Fruit fly (Drosophila melanogaster): ENCODE data around the gene Ugt307A1.

Ugt307A1 gene

dm6 chr2L:7051740-7052139 lies 16.0 kb upstream of the Ugt307A1 start:
- no peak for TF ChIP-seq Hr96 (GFP tag; optimal IDR thresholded peaks at IDR 0.05)
- TF ChIP-seq tj (GFP tag; optimal IDR thresholded peaks at IDR 0.05), result no peak
- no peak for TF ChIP-seq kay (GFP tag; ENCODE audit: borderline replicate concordance)
- no peak for TF ChIP-seq pad (GFP tag; optimal IDR thresholded peaks at IDR 0.05)
- no peak for TF ChIP-seq cnc (optimal IDR thresholded peaks at IDR 0.05)
- TF ChIP-seq CG14711 (tag; optimal IDR thresholded peaks at IDR 0.05), result no peak

dm6 chr2L:7056189-7056926 lies 11.4 kb upstream of the Ugt307A1 start, which contains the start of gene Mnn1:
Mnn1 (plus strand) TSS chr2L:7056301.
- TF ChIP-seq ovo (GFP tag; optimal IDR thresholded peaks at IDR 0.05), result peak; percentile 16
- peak; percentile 100 for TF ChIP-seq Mnt (GFP tag; optimal IDR thresholded peaks at IDR 0.05)
- TF ChIP-seq cic (GFP tag; optimal IDR thresholded peaks at IDR 0.05), result peak; percentile 90
- TF ChIP-seq CG7045 (GFP tag; optimal IDR thresholded peaks at IDR 0.05), result peak; percentile 36
- peak; percentile 2 for TF ChIP-seq CG33017 (tag; optimal IDR thresholded peaks at IDR 0.05)
- no peak for TF ChIP-seq cnc (optimal IDR thresholded peaks at IDR 0.05)
- peak; percentile 79 for TF ChIP-seq Crg-1 (GFP tag; optimal IDR thresholded peaks at IDR 0.05)
- peak; percentile 52 for TF ChIP-seq Clk (GFP tag; optimal IDR thresholded peaks at IDR 0.05)
- no peak for TF ChIP-seq Hr96 (GFP tag; optimal IDR thresholded peaks at IDR 0.05)
- TF ChIP-seq CG5204 (GFP tag; optimal IDR thresholded peaks at IDR 0.05), result no peak
- peak; percentile 49 for TF ChIP-seq CG14711 (tag; optimal IDR thresholded peaks at IDR 0.05)
- TF ChIP-seq toe (GFP tag; optimal IDR thresholded peaks at IDR 0.05), result no peak
- TF ChIP-seq CG12768 (GFP tag; optimal IDR thresholded peaks at IDR 0.05), result peak; percentile 40
- peak; percentile 42 for TF ChIP-seq tj (GFP tag; optimal IDR thresholded peaks at IDR 0.05)
- TF ChIP-seq kay (GFP tag; ENCODE audit: borderline replicate concordance), result no peak
- TF ChIP-seq CG1620 (GFP tag; optimal IDR thresholded peaks at IDR 0.05), result peak; percentile 72
- TF ChIP-seq CG11617 (GFP tag; optimal IDR thresholded peaks at IDR 0.05), result peak; percentile 63
- TF ChIP-seq bab1 (GFP tag; optimal IDR thresholded peaks at IDR 0.05), result peak; percentile 77
- TF ChIP-seq CG7101 (tag; optimal IDR thresholded peaks at IDR 0.05), result peak; percentile 57
- peak; percentile 70 for TF ChIP-seq pad (GFP tag; optimal IDR thresholded peaks at IDR 0.05)

dm6 chr2L:7060751-7061150 lies 7.0 kb upstream of the Ugt307A1 start, which contains the start of gene Mst27D:
Mst27D (minus strand) TSS chr2L:7060851.
- TF ChIP-seq cic (GFP tag; optimal IDR thresholded peaks at IDR 0.05), result no peak
- TF ChIP-seq ovo (GFP tag; optimal IDR thresholded peaks at IDR 0.05), result no peak
- TF ChIP-seq Mnt (GFP tag; optimal IDR thresholded peaks at IDR 0.05), result no peak
- no peak for TF ChIP-seq CG14711 (tag; optimal IDR thresholded peaks at IDR 0.05)
- no peak for TF ChIP-seq pad (GFP tag; optimal IDR thresholded peaks at IDR 0.05)
- TF ChIP-seq Clk (GFP tag; optimal IDR thresholded peaks at IDR 0.05), result no peak
- no peak for TF ChIP-seq CG7101 (tag; optimal IDR thresholded peaks at IDR 0.05)
- no peak for TF ChIP-seq CG12768 (GFP tag; optimal IDR thresholded peaks at IDR 0.05)
- TF ChIP-seq CG1620 (GFP tag; optimal IDR thresholded peaks at IDR 0.05), result no peak
- TF ChIP-seq tj (GFP tag; optimal IDR thresholded peaks at IDR 0.05), result no peak
- no peak for TF ChIP-seq toe (GFP tag; optimal IDR thresholded peaks at IDR 0.05)
- no peak for TF ChIP-seq Hr96 (GFP tag; optimal IDR thresholded peaks at IDR 0.05)
- no peak for TF ChIP-seq CG5204 (GFP tag; optimal IDR thresholded peaks at IDR 0.05)
- TF ChIP-seq cnc (optimal IDR thresholded peaks at IDR 0.05), result no peak
- TF ChIP-seq kay (GFP tag; ENCODE audit: borderline replicate concordance), result no peak
- TF ChIP-seq Crg-1 (GFP tag; optimal IDR thresholded peaks at IDR 0.05), result no peak
- TF ChIP-seq CG11617 (GFP tag; optimal IDR thresholded peaks at IDR 0.05), result no peak
- TF ChIP-seq CG7045 (GFP tag; optimal IDR thresholded peaks at IDR 0.05), result no peak

dm6 chr2L:7063721-7064179 lies 4.0 kb upstream of the Ugt307A1 start, which contains the start of gene Sem1:
Sem1 (plus strand) TSS chr2L:7063986.
- no peak for TF ChIP-seq CG7101 (tag; optimal IDR thresholded peaks at IDR 0.05)
- TF ChIP-seq cnc (optimal IDR thresholded peaks at IDR 0.05), result peak; percentile 80 to 88

- TF ChIP-seq toe (GFP tag; optimal IDR thresholded peaks at IDR 0.05) (no peak), Clk (GFP tag; optimal IDR thresholded peaks at IDR 0.05) (no peak), tj (GFP tag; optimal IDR thresholded peaks at IDR 0.05) (no peak), CG12768 (GFP tag; optimal IDR thresholded peaks at IDR 0.05) (no peak), kay (GFP tag; ENCODE audit: borderline replicate concordance) (no peak), Crg-1 (GFP tag; optimal IDR thresholded peaks at IDR 0.05) (no peak), bab1 (GFP tag; optimal IDR thresholded peaks at IDR 0.05) (no peak), ovo (GFP tag; optimal IDR thresholded peaks at IDR 0.05) (no peak), cic (GFP tag; optimal IDR thresholded peaks at IDR 0.05) (no peak), Hr96 (GFP tag; optimal IDR thresholded peaks at IDR 0.05) (no peak), CG1620 (GFP tag; optimal IDR thresholded peaks at IDR 0.05) (no peak), CG11617 (GFP tag; optimal IDR thresholded peaks at IDR 0.05) (no peak), pad (GFP tag; optimal IDR thresholded peaks at IDR 0.05) (no peak), CG7101 (tag; optimal IDR thresholded peaks at IDR 0.05) (no peak), CG7045 (GFP tag; optimal IDR thresholded peaks at IDR 0.05) (no peak), CG33017 (tag; optimal IDR thresholded peaks at IDR 0.05) (no peak), Mnt (GFP tag; optimal IDR thresholded peaks at IDR 0.05) (no peak), CG14711 (tag; optimal IDR thresholded peaks at IDR 0.05) (no peak), cnc (optimal IDR thresholded peaks at IDR 0.05) (no peak)
These were observed 2.1 kb upstream of the Ugt307A1 start, which contains the start of gene Nuf2 for dm6 chr2L:7065687-7066086. Nuf2 (minus strand) TSS chr2L:7065837.

- no peak for TF ChIP-seq ovo (GFP tag; optimal IDR thresholded peaks at IDR 0.05)
These were observed 3.4 kb downstream of the Ugt307A1 start for dm6 chr2L:7071219-7071618.
